Worm (Caenorhabditis elegans) whole organism, L3 larva: Measurements from ENCODE around the gene C16C8.5.

ENCODE experiments used
- R02D3.7 ChIP-seq: fragments of 150-350 bp; optimal IDR thresholded peaks from 2 replicates; lab custom pipeline; 2014; ENCODE audit warnings: missing biosample characterization, missing genetic modification characterization
- ZK546.5 ChIP-seq: sonication (generic microtip); optimal IDR thresholded peaks from 2 replicates; lab custom pipeline; 2017; ENCODE audit warnings: missing biosample characterization, missing genetic modification characterization
- ceh-82 ChIP-seq: fragments of 150-350 bp; optimal IDR thresholded peaks from 2 replicates; lab custom pipeline; 2014; ENCODE audit warnings: missing biosample characterization, missing genetic modification characterization
- daf-12 ChIP-seq: fragments of 150-350 bp; optimal IDR thresholded peaks from 2 replicates; lab custom pipeline; 2014; ENCODE audit warnings: missing biosample characterization, missing genetic modification reagents, missing genetic modification characterization
- egl-5 ChIP-seq: fragments of 150-350 bp; optimal IDR thresholded peaks from 2 replicates; lab custom pipeline; 2017; ENCODE audit warnings: missing biosample characterization, missing genetic modification reagents, missing genetic modification characterization, inconsistent platforms
- elt-1 ChIP-seq: fragments of 150-350 bp; optimal IDR thresholded peaks from 2 replicates; lab custom pipeline; 2014; ENCODE audit warnings: missing biosample characterization, missing genetic modification characterization
- elt-2 ChIP-seq: sonication (generic microtip); optimal IDR thresholded peaks from 2 replicates; lab custom pipeline; 2016; ENCODE audit warnings: missing genetic modification reagents, mild to moderate bottlenecking, missing genetic modification characterization, missing compliant biosample characterization
- eor-1 ChIP-seq, 2 experiments: fragments of 150-350 bp; optimal IDR thresholded peaks; 2 replicates each; lab custom pipeline; 2014 to 2018; ENCODE audit warnings: missing biosample characterization in 2 of 2, missing genetic modification characterization in 2 of 2
- fkh-2 ChIP-seq: fragments of 150-350 bp; optimal IDR thresholded peaks from 2 replicates; lab custom pipeline; 2014; ENCODE audit warnings: missing biosample characterization, missing genetic modification reagents, missing genetic modification characterization
- fos-1 ChIP-seq: fragments of 150-350 bp; optimal IDR thresholded peaks from 2 replicates; lab custom pipeline; 2014; ENCODE audit warnings: missing biosample characterization, missing genetic modification characterization
- hmg-11 ChIP-seq: sonication (generic microtip); optimal IDR thresholded peaks from 2 replicates; lab custom pipeline; 2016; ENCODE audit warnings: missing genetic modification characterization, missing compliant biosample characterization
- jun-1 ChIP-seq: fragments of 150-350 bp; optimal IDR thresholded peaks from 2 replicates; lab custom pipeline; 2014; ENCODE audit warnings: missing biosample characterization, missing genetic modification reagents, missing genetic modification characterization
- lin-15B ChIP-seq: fragments of 150-350 bp; optimal IDR thresholded peaks from 2 replicates; lab custom pipeline; 2014; ENCODE audit warnings: missing biosample characterization, missing genetic modification characterization
- lin-39 ChIP-seq: fragments of 150-350 bp; optimal IDR thresholded peaks from 2 replicates; lab custom pipeline; 2018; ENCODE audit warnings: missing biosample characterization, missing genetic modification reagents, missing genetic modification characterization
- lsy-12 ChIP-seq: sonication (generic microtip); optimal IDR thresholded peaks from 2 replicates; lab custom pipeline; 2016; ENCODE audit warnings: mild to moderate bottlenecking, missing genetic modification characterization, missing compliant biosample characterization
- mml-1 ChIP-seq: fragments of 150-350 bp; sonication (generic microtip); optimal IDR thresholded peaks from 3 replicates; lab custom pipeline; 2014; ENCODE audit warnings: missing biosample characterization, missing genetic modification characterization
- nfya-1 ChIP-seq: sonication (generic microtip); optimal IDR thresholded peaks from 2 replicates; lab custom pipeline; 2017; ENCODE audit warnings: missing genetic modification characterization, mild to moderate bottlenecking, missing compliant biosample characterization, antibody characterized with exemption, moderate library complexity; ENCODE audit not compliant: insufficient read depth
- nhr-11 ChIP-seq: fragments of 150-350 bp; optimal IDR thresholded peaks from 2 replicates; lab custom pipeline; 2014; ENCODE audit warnings: missing biosample characterization, missing genetic modification characterization
- nhr-12 ChIP-seq: fragments of 150-350 bp; optimal IDR thresholded peaks from 2 replicates; lab custom pipeline; 2014; ENCODE audit warnings: missing biosample characterization, missing genetic modification characterization
- nhr-23 ChIP-seq: fragments of 150-350 bp; optimal IDR thresholded peaks from 2 replicates; lab custom pipeline; 2014; ENCODE audit warnings: missing biosample characterization, missing genetic modification reagents, missing genetic modification characterization
- nhr-237 ChIP-seq: fragments of 150-350 bp; optimal IDR thresholded peaks from 2 replicates; lab custom pipeline; 2014; ENCODE audit warnings: missing biosample characterization, missing genetic modification characterization
- nhr-25 ChIP-seq: sonication (generic microtip); optimal IDR thresholded peaks from 2 replicates; lab custom pipeline; 2017; ENCODE audit warnings: missing biosample characterization, missing genetic modification characterization
- nhr-28 ChIP-seq: fragments of 150-350 bp; optimal IDR thresholded peaks from 2 replicates; lab custom pipeline; 2014; ENCODE audit warnings: missing biosample characterization, missing genetic modification characterization
- nhr-43 ChIP-seq: sonication (generic microtip); optimal IDR thresholded peaks from 2 replicates; lab custom pipeline; 2016; ENCODE audit warnings: mild to moderate bottlenecking, missing genetic modification characterization, missing compliant biosample characterization; ENCODE audit not compliant: poor library complexity, severe bottlenecking
- nhr-67 ChIP-seq: fragments of 150-350 bp; optimal IDR thresholded peaks from 2 replicates; lab custom pipeline; 2014; ENCODE audit warnings: missing biosample characterization, missing genetic modification characterization
- nhr-76 ChIP-seq: fragments of 150-350 bp; sonication (generic microtip); optimal IDR thresholded peaks from 5 replicates; lab custom pipeline; 2014; ENCODE audit warnings: missing biosample characterization, missing genetic modification characterization
- nhr-77 ChIP-seq: fragments of 150-350 bp; optimal IDR thresholded peaks from 2 replicates; lab custom pipeline; 2014; ENCODE audit warnings: missing biosample characterization, missing genetic modification characterization
- sea-2 ChIP-seq: fragments of 150-350 bp; sonication (generic microtip); optimal IDR thresholded peaks from 4 replicates; lab custom pipeline; 2014; ENCODE audit warnings: missing biosample characterization, missing genetic modification reagents, missing genetic modification characterization
- skn-1 ChIP-seq: fragments of 150-350 bp; optimal IDR thresholded peaks from 2 replicates; lab custom pipeline; 2014; ENCODE audit warnings: missing biosample characterization, missing genetic modification characterization
- snpc-4 ChIP-seq: fragments of 150-350 bp; optimal IDR thresholded peaks from 2 replicates; lab custom pipeline; 2014; ENCODE audit warnings: missing biosample characterization, missing genetic modification characterization
- tbx-2 ChIP-seq: sonication (generic microtip); optimal IDR thresholded peaks from 2 replicates; lab custom pipeline; 2016; ENCODE audit warnings: mild to moderate bottlenecking, missing genetic modification characterization, missing compliant biosample characterization
- unc-39 ChIP-seq: sonication (generic microtip); optimal IDR thresholded peaks from 4 replicates; lab custom pipeline; 2017; ENCODE audit warnings: missing biosample characterization, missing genetic modification characterization
- zag-1 ChIP-seq: fragments of 150-350 bp; optimal IDR thresholded peaks from 2 replicates; lab custom pipeline; 2014; ENCODE audit warnings: missing biosample characterization, missing genetic modification characterization
- ztf-11 ChIP-seq: fragments of 150-350 bp; optimal IDR thresholded peaks from 2 replicates; lab custom pipeline; 2014; ENCODE audit warnings: missing biosample characterization, missing genetic modification characterization

C16C8.5 gene

DNA sequence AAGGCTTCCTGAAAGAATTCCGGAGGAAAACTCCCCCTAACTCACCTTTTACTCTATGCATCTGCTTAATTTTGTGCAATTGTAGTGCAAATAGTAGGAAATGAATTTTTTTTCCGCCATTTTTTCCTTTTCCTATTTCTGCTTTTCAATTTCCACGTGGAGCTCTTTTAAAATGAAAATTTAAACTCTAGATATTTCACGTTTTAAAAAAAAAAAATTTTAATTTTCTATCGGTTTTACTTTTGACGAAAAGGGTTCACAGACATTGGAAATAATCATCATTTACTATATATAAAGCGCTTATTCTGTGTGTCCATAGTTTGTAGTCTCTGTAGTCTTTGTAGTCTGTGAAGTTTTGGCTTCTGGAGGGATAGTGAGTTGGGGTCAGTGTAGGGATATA is 36.4 kb upstream of the C16C8.5 start, which contains the start of gene Y49F6B.8:
Y49F6B.8 (minus strand) TSS at position 101 of the 400 bp plus-strand sequence.
- no peak for TF ChIP-seq eor-1 (tag; optimal IDR thresholded peaks at IDR 0.05; lab: Kevin White, UChicago)
- no peak for TF ChIP-seq egl-5 (tag; lab: Kevin White, UChicago)
- TF ChIP-seq R02D3.7 (tag; lab: Kevin White, UChicago): no peak
- no peak for TF ChIP-seq ceh-82 (tag; lab: Kevin White, UChicago)
- no peak for TF ChIP-seq nhr-76 (tag; lab: Kevin White, UChicago)
- TF ChIP-seq lin-15B: no peak

DNA sequence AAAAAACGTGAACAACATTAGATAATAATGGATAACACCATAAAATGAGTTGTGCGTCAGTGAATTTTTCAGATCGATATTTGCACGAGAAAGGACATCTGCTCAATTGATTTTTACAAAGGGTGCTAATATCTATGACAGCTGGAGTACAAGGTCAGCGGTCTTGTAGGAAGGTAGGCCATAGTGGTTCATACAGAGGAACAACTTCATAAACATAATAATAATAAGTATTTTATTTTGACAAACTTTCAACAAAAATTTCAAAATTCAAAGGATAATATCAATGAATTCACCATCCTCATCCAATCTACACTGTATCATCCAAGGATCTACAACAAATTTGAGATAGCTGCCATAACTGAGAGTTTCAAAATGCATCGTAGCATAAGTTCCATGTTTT is 32.0 kb upstream of the C16C8.5 start, which contains the start of gene fbxb-104:
fbxb-104 (minus strand) TSS at position 101 of the 400 bp plus-strand sequence.
- TF ChIP-seq nhr-12 (no peak), nhr-77 (no peak), skn-1 (tag; lab: Kevin White, UChicago) (no peak), mml-1 (tag; lab: Kevin White, UChicago) (no peak), R02D3.7 (tag; lab: Kevin White, UChicago) (no peak), elt-1 (tag; lab: Kevin White, UChicago) (no peak), eor-1 (tag; optimal IDR thresholded peaks at IDR 0.05; lab: Kevin White, UChicago) (no peak), elt-2 (tag; lab: Kevin White, UChicago) (no peak), nhr-237 (no peak), nhr-25 (tag; lab: Kevin White, UChicago) (no peak), nhr-28 (tag; lab: Kevin White, UChicago) (no peak)

DNA sequence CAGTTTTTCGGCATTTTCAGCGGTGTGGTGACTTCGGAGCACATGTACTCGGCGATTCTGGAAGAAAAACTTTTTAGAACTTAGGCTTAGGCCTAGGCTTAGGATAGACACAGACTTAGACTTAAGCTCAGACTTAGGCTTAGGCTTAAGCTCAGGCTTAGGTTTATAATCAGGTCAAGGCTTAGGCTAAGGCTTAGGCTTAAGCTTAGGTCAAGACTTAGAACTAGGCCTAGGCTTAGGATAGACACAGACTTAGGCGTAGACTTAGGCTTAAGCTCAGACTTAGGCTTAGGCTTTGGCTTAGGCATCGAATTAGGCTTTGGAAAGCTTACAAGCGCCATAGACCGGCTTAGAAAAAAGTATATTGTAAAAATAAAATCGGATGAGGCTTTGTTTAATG is 31.4 kb upstream of the C16C8.5 start:
- TF ChIP-seq ztf-11 (tag; lab: Kevin White, UChicago) (no peak), nhr-12 (no peak), sea-2 (no peak), nfya-1 (tag; lab: Kevin White, UChicago) (no peak), fkh-2 (tag; lab: Kevin White, UChicago) (no peak), mml-1 (tag; lab: Kevin White, UChicago) (no peak), R02D3.7 (tag; lab: Kevin White, UChicago) (no peak), nhr-23 (tag; lab: Kevin White, UChicago) (no peak), nhr-43 (tag; lab: Kevin White, UChicago) (no peak), jun-1 (tag; lab: Kevin White, UChicago) (no peak), elt-1 (tag; lab: Kevin White, UChicago) (no peak), nhr-77 (no peak)

DNA sequence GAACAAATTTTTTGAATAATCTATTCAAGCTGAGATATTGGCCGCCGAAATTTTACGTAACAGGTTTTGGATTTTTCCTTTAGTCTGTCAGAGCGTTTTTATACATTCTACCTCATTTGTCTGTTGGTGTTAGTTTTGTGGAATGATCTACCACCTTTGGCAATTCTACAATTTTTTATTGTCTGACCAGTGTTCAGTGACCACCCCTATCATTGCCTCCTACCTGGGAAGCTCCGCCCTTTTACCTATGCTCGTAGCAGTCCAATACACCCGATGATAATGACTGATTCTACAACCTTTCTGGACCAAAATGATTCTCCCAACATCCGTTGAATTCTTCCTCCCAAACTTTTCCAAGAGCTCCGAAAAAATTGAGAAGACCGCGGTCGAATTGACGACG is 28.6 kb upstream of the C16C8.5 start, which contains the start of gene sdz-32:
sdz-32 (plus strand) TSS at position 301 of the 400 bp plus-strand sequence.
- TF ChIP-seq ceh-82 (tag; lab: Kevin White, UChicago) (no peak), nhr-11 (tag; lab: Kevin White, UChicago) (no peak), elt-1 (tag; lab: Kevin White, UChicago) (no peak), nhr-28 (tag; lab: Kevin White, UChicago) (no peak), hmg-11 (tag; lab: Kevin White, UChicago) (no peak), skn-1 (tag; lab: Kevin White, UChicago) (no peak), sea-2 (no peak), tbx-2 (tag; lab: Kevin White, UChicago) (no peak), snpc-4 (tag; lab: Kevin White, UChicago) (no peak), nhr-25 (tag; lab: Kevin White, UChicago) (no peak), eor-1 (tag; optimal IDR thresholded peaks at IDR 0.05; lab: Kevin White, UChicago) (no peak), lsy-12 (tag; lab: Kevin White, UChicago) (no peak), fos-1 (tag; lab: Kevin White, UChicago) (no peak)

DNA sequence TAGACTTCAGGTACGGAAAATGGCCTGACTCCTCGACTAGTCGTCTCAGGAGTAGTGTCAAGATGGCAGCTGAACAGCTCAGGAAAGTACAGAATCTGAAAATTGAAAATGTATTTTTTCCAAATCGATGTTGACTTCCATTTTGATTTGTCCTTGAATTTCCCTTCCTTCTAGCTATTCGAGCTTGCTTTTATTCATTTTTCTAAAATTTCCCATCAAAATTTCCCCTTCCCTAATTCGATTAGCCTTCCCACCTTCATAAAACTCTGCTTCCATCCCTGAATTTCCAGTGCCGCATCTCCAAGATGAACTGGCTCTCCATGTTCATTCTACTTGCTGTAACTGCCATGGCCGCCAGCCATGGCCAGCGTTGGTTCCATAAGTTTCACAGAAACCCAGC is 27.6 kb upstream of the C16C8.5 start, which contains the start of gene Y49F6B.6:
Y49F6B.6 (plus strand) TSS at position 301 of the 400 bp plus-strand sequence.
- no peak for TF ChIP-seq nhr-67 (tag; lab: Kevin White, UChicago)
- no peak for TF ChIP-seq unc-39
- no peak for TF ChIP-seq nhr-23 (tag; lab: Kevin White, UChicago)
- no peak for TF ChIP-seq nhr-237
- TF ChIP-seq nhr-76 (tag; lab: Kevin White, UChicago): no peak
- no peak for TF ChIP-seq lin-15B

DNA sequence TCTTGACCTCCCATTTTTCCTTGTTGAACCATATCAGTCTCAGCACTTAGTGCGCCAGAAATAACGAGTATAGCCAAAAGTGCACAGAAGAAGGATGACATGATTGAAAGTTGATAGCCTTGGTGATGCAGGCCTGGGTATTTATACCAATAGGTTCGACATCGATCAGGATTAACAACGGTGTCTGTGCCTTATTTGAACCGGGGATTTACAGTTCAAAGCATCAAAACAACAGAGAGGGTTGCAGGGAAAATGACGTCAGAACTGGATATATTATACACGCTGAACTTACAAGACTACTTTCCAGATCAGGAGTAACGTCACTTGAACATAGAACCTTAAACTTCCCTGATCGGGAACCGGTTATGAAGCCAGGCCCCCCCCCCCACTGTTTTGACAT is 27.1 kb upstream of the C16C8.5 start, which contains the start of gene Y49F6B.12:
Y49F6B.12 (minus strand) TSS at position 101 of the 400 bp plus-strand sequence.
- TF ChIP-seq daf-12 (tag; lab: Kevin White, UChicago) (no peak), zag-1 (tag; lab: Kevin White, UChicago) (no peak), egl-5 (tag; lab: Kevin White, UChicago) (no peak), elt-1 (tag; lab: Kevin White, UChicago) (no peak), unc-39 (no peak), lin-39 (tag; lab: Kevin White, UChicago) (no peak), fkh-2 (tag; lab: Kevin White, UChicago) (no peak), nfya-1 (tag; lab: Kevin White, UChicago) (no peak), nhr-76 (tag; lab: Kevin White, UChicago) (no peak), ZK546.5 (tag; lab: Kevin White, UChicago) (no peak), jun-1 (tag; lab: Kevin White, UChicago) (no peak), sea-2 (no peak)
